Fruit fly (Drosophila melanogaster): Measurements from ENCODE around the gene Naa15-16.

DNA sequence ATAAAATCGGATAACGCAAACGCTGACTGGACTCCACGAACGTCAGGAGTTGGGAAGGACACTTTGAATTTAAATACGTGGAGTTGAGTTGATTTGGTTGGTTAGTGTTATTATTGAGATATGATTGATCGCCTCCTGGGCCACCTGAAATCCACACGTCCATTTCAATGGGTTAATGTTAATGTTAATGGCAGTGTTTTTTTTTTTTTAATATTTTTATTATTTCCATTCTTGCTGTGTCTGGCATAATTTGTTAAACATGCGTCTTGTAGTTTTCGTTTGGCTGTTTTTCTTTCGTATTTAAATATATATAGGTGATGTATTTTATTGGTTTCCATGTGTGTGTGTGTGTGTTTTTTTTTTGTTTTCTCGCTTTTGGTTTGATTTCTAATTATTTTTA, 51.9 kb downstream of the Naa15-16 start, which contains the start of gene CG12231:
- no peak for TF ChIP-seq fd64A (GFP tag; optimal IDR thresholded peaks at IDR 0.05)
- TF ChIP-seq da (GFP tag; optimal IDR thresholded peaks at IDR 0.05): no peak
- no peak for TF ChIP-seq inv (GFP tag; IDR thresholded peaks at IDR 0.05; ENCODE audit: partially characterized antibody)
- no peak for TF ChIP-seq CG6765 (GFP tag; optimal IDR thresholded peaks at IDR 0.05)
- TF ChIP-seq tgo (GFP tag; IDR thresholded peaks at IDR 0.05): no peak
- no peak for TF ChIP-seq h (optimal IDR thresholded peaks at IDR 0.05)
- no peak for TF ChIP-seq CG12299 (tag; optimal IDR thresholded peaks at IDR 0.05)
- no peak for TF ChIP-seq BEAF-32 (GFP tag; optimal IDR thresholded peaks at IDR 0.05)
- TF ChIP-seq CG11398 (GFP tag; optimal IDR thresholded peaks at IDR 0.05): no peak

All from whole organism, embryonic.